Worm (Caenorhabditis elegans): ENCODE data around the gene F37C12.10.

DNA sequence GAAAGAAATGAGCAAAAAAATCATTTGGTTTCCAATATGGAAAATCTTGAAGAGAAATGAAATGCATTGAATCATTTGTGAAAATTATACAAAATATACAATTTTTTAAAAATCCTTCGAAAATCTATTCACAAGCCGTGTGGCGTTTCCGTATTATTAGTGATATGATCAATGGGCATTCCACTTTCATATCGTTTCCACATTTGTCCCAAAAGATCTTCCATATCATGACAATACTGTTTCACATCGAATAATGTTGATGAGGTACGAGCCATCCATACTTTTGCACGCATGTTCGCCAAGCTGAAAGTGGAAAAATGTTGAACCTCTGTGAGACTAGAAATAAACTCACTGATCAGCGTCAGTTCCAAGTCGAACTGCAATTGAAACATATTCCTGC lies 41.8 kb downstream of the F37C12.10 start:
- TF ChIP-seq him-1 (tag; optimal IDR thresholded peaks at IDR 0.05) (no peak), dao-5 (tag; optimal IDR thresholded peaks at IDR 0.05) (no peak)

All from whole organism, L4/young adult.